Fruit fly (Drosophila melanogaster): ENCODE data around the gene daed.
A peak's percentile ranks its signal among the peaks of the same experiment; 100 is the strongest.

Gene daed

dm6 chr2L:2206066-2206465, 10.0 kb downstream of the daed start, which contains the start of gene CG31668:
TSS of gene CG31668 (minus strand) at chr2L:2206166.
- TF ChIP-seq CG15336 (GFP tag; IDR thresholded peaks at IDR 0.05) (no peak), Sox15 (GFP tag; optimal IDR thresholded peaks at IDR 0.05) (no peak), CG11294 (GFP tag; IDR thresholded peaks at IDR 0.05) (no peak), CG11902 (GFP tag; optimal IDR thresholded peaks at IDR 0.05) (no peak), CG1621 (tag; optimal IDR thresholded peaks at IDR 0.05) (no peak), fkh (GFP tag; optimal IDR thresholded peaks at IDR 0.05) (no peak), CG6163 (GFP tag; IDR thresholded peaks at IDR 0.05) (no peak), pdm3 (GFP tag; optimal IDR thresholded peaks at IDR 0.05) (no peak), topi (GFP tag; optimal IDR thresholded peaks at IDR 0.05) (no peak), fd59A (GFP tag; optimal IDR thresholded peaks at IDR 0.05) (no peak)

dm6 chr2L:2202853-2203717, 13.0 kb downstream of the daed start:
- TF ChIP-seq Sox102F (GFP tag; optimal IDR thresholded peaks at IDR 0.05) (peak; percentile 78), CG8319 (GFP tag; optimal IDR thresholded peaks at IDR 0.05) (no peak), Ets96B (tag; optimal IDR thresholded peaks at IDR 0.05) (peak; percentile 24), esn (GFP tag; optimal IDR thresholded peaks at IDR 0.05) (peak; percentile 18), Lpt (GFP tag; optimal IDR thresholded peaks at IDR 0.05) (peak; percentile 92), CG10631 (GFP tag; optimal IDR thresholded peaks at IDR 0.05) (peak; percentile 7), eg (GFP tag; IDR thresholded peaks at IDR 0.05) (no peak; the same call in 1 of the 3 replicates), Eip78C (GFP tag) (peak; percentile 90), CG6808 (GFP tag; optimal IDR thresholded peaks at IDR 0.05) (peak; percentile 64), CG1621 (tag; optimal IDR thresholded peaks at IDR 0.05) (peak; percentile 57), CG11294 (GFP tag; IDR thresholded peaks at IDR 0.05) (peak; percentile 24; the same call in 1 of the 2 replicates), net (GFP tag; optimal IDR thresholded peaks at IDR 0.05) (peak; percentile 60), cyc (GFP tag; optimal IDR thresholded peaks at IDR 0.05) (no peak), acj6 (GFP tag; optimal IDR thresholded peaks at IDR 0.05) (peak; percentile 47), CG9139 (GFP tag; optimal IDR thresholded peaks at IDR 0.05) (peak; percentile 57), CG16779 (tag; optimal IDR thresholded peaks at IDR 0.05) (peak; percentile 39), fd85E (GFP tag; optimal IDR thresholded peaks at IDR 0.05) (peak; percentile 44), CG11762 (GFP tag; optimal IDR thresholded peaks at IDR 0.05; ENCODE audit: insufficient read depth) (peak; percentile 40), fd59A (GFP tag; optimal IDR thresholded peaks at IDR 0.05) (no peak), CG4318 (GFP tag; optimal IDR thresholded peaks at IDR 0.05) (no peak), CG31627 (GFP tag; optimal IDR thresholded peaks at IDR 0.05) (no peak), Sox15 (GFP tag; optimal IDR thresholded peaks at IDR 0.05) (no peak), Smox (GFP tag; optimal IDR thresholded peaks at IDR 0.05) (no peak), Blimp-1 (GFP tag; optimal IDR thresholded peaks at IDR 0.05) (peak; percentile 99), Hr38 (GFP tag; optimal IDR thresholded peaks at IDR 0.05) (no peak), Eip75B (GFP tag; optimal IDR thresholded peaks at IDR 0.05) (peak; percentile 75), CG10669 (GFP tag; optimal IDR thresholded peaks at IDR 0.05) (peak; percentile 14), Eip93F (GFP tag; optimal IDR thresholded peaks at IDR 0.05) (no peak), Sox14 (GFP tag; optimal IDR thresholded peaks at IDR 0.05) (peak; percentile 87), CG6276 (GFP tag; optimal IDR thresholded peaks at IDR 0.05) (peak; percentile 62), spab (GFP tag; optimal IDR thresholded peaks at IDR 0.05) (peak; percentile 10), svp (GFP tag) (peak; percentile 86), Gug (GFP tag; IDR thresholded peaks at IDR 0.05) (peak; percentile 66; the same call in 1 of the 2 replicates), CG6163 (GFP tag; IDR thresholded peaks at IDR 0.05) (peak; percentile 81), Met (GFP tag; optimal IDR thresholded peaks at IDR 0.05) (peak; percentile 66), vri (GFP tag; optimal IDR thresholded peaks at IDR 0.05) (peak; percentile 80), CG8119 (GFP tag; IDR thresholded peaks at IDR 0.05) (peak; percentile 64; the same call in 1 of the 3 replicates), CG3032 (tag; optimal IDR thresholded peaks at IDR 0.05) (peak; percentile 45), ss (GFP tag; optimal IDR thresholded peaks at IDR 0.05) (peak; percentile 72 to 90), CG3919 (GFP tag; optimal IDR thresholded peaks at IDR 0.05) (peak; percentile 32), Hr39 (GFP tag; optimal IDR thresholded peaks at IDR 0.05) (no peak), lz (GFP tag; optimal IDR thresholded peaks at IDR 0.05) (peak; percentile 4), CG7368 (GFP tag; optimal IDR thresholded peaks at IDR 0.05) (peak; percentile 6)
